Worm (Caenorhabditis elegans): Measurements from ENCODE around the gene shl-1.
A peak's percentile ranks its signal among the peaks of the same experiment; 100 is the strongest.
"Not testable (repeated sequence)": the region's sequence is repeated elsewhere in the genome, so short reads cannot be mapped to it uniquely, and the experiment has no call there.

shl-1 gene

DNA sequence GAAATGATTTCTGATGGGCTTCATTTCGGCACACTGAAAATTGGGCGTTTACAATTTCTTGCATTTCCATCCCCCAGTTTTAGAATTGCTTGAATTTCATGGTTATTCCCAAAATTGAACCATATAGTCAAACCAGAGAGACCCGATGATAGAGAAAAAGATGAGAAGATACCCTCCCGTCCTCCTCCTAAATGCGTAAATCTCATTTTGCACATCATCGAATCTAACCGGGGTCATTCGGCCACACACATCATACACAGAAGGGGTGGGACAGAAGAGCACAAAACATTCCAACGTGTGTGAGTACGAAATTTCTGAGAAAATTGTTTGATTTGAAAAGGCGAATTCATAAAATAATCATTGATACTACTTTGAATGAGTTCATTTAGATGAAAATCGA is 20.3 kb downstream of the shl-1 start:
- no peak for TF ChIP-seq Y56A3A.18 (GFP tag; IDR thresholded peaks at IDR 0.05)
- TF ChIP-seq aptf-2 (GFP tag; conservative IDR thresholded peaks at IDR 0.05) = no peak
- TF ChIP-seq sea-2 (GFP tag; IDR thresholded peaks at IDR 0.05) = no peak
- TF ChIP-seq ceh-91 (GFP tag; IDR thresholded peaks at IDR 0.05) = no peak
- TF ChIP-seq F55B11.4 (tag; optimal IDR thresholded peaks at IDR 0.05; ENCODE audit: borderline replicate concordance, insufficient read depth) = no peak
- TF ChIP-seq tlf-1 (GFP tag; optimal IDR thresholded peaks at IDR 0.05) = no peak
- no peak for TF ChIP-seq nhr-90 (tag; optimal IDR thresholded peaks at IDR 0.05)
- TF ChIP-seq akir-1 (GFP tag; optimal IDR thresholded peaks at IDR 0.05) = no peak
- TF ChIP-seq F52B5.7 (tag; optimal IDR thresholded peaks at IDR 0.05) = no peak
- TF ChIP-seq B0019.2 (GFP tag; conservative IDR thresholded peaks at IDR 0.05) = no peak
- TF ChIP-seq hrde-1 (tag; optimal IDR thresholded peaks at IDR 0.05; ENCODE audit: borderline replicate concordance) = no peak
- TF ChIP-seq madf-8 (GFP tag; conservative IDR thresholded peaks at IDR 0.05) = no peak
- TF ChIP-seq T07F8.4 (tag; optimal IDR thresholded peaks at IDR 0.05) = no peak

ce11 chrIV:6361668-6362067 is 22.2 kb downstream of the shl-1 start, which contains the start of gene Y73B6BL.47:
TSS of gene Y73B6BL.47 (plus strand) at chrIV:6361968.
- TF ChIP-seq madf-8 (GFP tag; conservative IDR thresholded peaks at IDR 0.05) (no peak), C06A6.2 (GFP tag; conservative IDR thresholded peaks at IDR 0.05) (no peak), lin-40 (tag; optimal IDR thresholded peaks at IDR 0.05) (no peak), snpc-1.3 (tag; optimal IDR thresholded peaks at IDR 0.05; ENCODE audit: insufficient read depth) (no peak), nhr-80 (tag; optimal IDR thresholded peaks at IDR 0.05) (no peak), snpc-4 (GFP tag; optimal IDR thresholded peaks at IDR 0.05) (no peak), snpc-4 (tag; optimal IDR thresholded peaks at IDR 0.05) (no peak), Y95B8A.8 (GFP tag; IDR thresholded peaks at IDR 0.05) (no peak)

DNA sequence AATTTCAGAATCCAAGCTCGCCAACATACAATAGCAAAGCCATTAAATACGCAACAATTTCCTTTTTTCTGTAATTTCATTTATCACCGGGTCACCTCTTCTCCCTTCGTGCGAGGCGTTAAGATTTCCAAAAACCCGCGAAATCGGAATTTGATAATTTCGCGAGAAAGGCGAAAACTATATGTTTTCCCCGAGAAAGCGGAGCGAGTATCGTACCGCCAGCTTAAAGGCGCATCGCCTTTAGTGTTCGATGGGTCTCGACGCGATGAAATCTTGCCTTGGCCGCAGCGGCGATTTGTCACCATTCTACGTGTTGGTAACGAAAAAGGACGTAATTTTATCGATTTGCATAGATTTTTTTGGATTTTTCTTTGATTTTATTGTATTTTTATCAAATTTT is 36.0 kb downstream of the shl-1 start:
- TF ChIP-seq F33H1.4 (GFP tag; IDR thresholded peaks at IDR 0.05) (peak; percentile 80), snpc-4 (tag; optimal IDR thresholded peaks at IDR 0.05) (peak in 1 of 4 experiments; percentile 61), xnd-1 (tag; optimal IDR thresholded peaks at IDR 0.05) (peak; percentile 62), madf-6 (GFP tag; IDR thresholded peaks at IDR 0.05) (peak; percentile 67), madf-8 (GFP tag; conservative IDR thresholded peaks at IDR 0.05) (0 out of 2 replicates have a peak, but pooled peaks have one; percentile 28), lsl-1 (GFP tag; optimal IDR thresholded peaks at IDR 0.05) (peak; percentile 69)
- TF ChIP-seq snpc-4 (GFP tag; optimal IDR thresholded peaks at IDR 0.05) = not testable (repeated sequence)

- TF ChIP-seq nfyb-1, aptf-3, bed-2 (GFP tag; IDR thresholded peaks at IDR 0.05): not testable (repeated sequence)
Observed at ce11 chrIV:6347213-6347612, 36.7 kb downstream of the shl-1 start, which contains the start of gene Y73B6BL.289. TSS of gene Y73B6BL.289 (plus strand) at chrIV:6347513.

ce11 chrIV:6342876-6343275 is 41.0 kb downstream of the shl-1 start, which contains the start of gene Y73B6BL.14:
TSS of gene Y73B6BL.14 (minus strand) at chrIV:6342976.
- peak; percentile 46 for TF ChIP-seq efl-1 (GFP tag; optimal IDR thresholded peaks at IDR 0.05)
- TF ChIP-seq hrde-1 (tag; optimal IDR thresholded peaks at IDR 0.05; ENCODE audit: borderline replicate concordance) = no peak
- TF ChIP-seq mcd-1 (GFP tag; IDR thresholded peaks at IDR 0.05) = no peak
- no peak for TF ChIP-seq Y53G8AR.9 (GFP tag; conservative IDR thresholded peaks at IDR 0.05)

DNA sequence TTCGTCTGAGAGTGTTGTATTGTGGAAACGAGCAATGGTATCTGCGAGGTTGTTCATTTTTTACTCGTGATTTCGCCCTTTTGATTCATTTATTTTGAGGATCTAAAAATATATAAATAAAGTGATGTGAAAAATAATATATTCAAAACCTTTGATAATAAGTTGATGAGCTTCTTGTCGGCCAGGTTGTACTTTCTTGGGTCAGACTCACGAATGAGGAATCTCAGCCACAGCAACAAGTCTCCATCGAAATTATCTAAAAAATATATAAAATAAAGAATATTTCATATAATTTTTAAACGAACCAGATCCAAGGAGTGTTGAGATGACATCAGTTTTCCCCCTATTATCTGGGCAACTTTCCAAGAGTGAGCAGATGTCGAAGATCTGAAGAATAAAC is 41.4 kb downstream of the shl-1 start, which contains the start of gene Y73B6BL.288:
TSS of gene Y73B6BL.288 (minus strand) at position 101 of the 400 bp plus-strand sequence.
- no peak for TF ChIP-seq F49E8.2 (tag; optimal IDR thresholded peaks at IDR 0.05; ENCODE audit: insufficient read depth)

All from whole organism, young adult.